Worm (Caenorhabditis elegans): Measurements from ENCODE around the gene F48G7.4.

The F48G7.4 gene

DNA sequence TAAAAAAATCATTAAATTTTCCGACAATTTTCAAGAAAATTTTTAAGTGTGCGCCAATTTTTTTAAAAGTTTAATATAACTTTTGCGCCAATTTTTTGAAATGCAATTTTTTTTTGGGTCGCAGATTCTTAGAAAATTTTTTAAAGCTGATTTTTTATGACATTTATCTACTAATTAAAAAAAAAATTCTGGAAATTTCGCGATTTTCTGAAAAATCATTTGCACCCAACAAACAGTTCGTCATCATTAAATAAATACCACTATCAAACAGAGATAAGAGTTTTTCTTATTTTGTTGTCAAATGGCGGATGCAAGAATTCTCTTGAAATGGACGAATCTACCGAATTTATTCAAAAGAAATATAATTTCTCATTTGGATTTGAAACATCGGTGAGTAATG, 4.0 kb upstream of the F48G7.4 start, which contains the start of gene F48G7.13:
TSS of gene F48G7.13 (plus strand) at position 301 of the 400 bp plus-strand sequence.
- TF ChIP-seq swsn-7 (tag; optimal IDR thresholded peaks at IDR 0.05) (no peak), nhr-11 (tag; optimal IDR thresholded peaks at IDR 0.05) (no peak), lsy-2 (tag; optimal IDR thresholded peaks at IDR 0.05) (no peak), egl-27 (tag; optimal IDR thresholded peaks at IDR 0.05) (no peak), fkh-10 (GFP tag; optimal IDR thresholded peaks at IDR 0.05) (no peak)

DNA sequence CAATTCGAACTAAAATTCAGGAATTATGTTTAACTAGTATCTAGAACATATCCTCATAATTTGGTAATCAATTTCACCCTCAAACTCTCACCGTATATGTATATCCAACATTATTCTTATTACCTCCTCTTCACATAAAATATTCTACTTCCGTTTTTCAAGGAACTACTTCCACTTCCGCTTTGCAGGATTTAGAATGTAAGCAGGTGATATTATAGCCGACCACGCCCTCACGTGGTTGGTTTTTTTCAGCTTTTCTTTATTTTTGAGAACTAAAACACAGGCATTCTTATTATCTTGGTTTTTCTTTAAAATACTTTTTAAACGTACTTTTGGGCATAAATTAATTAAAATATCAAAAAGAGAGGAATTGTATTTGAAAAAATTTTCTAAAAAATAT, 1.3 kb upstream of the F48G7.4 start:
- TF ChIP-seq ceh-8 (GFP tag; optimal IDR thresholded peaks at IDR 0.05) (no peak), mef-2 (tag; optimal IDR thresholded peaks at IDR 0.05) (no peak), irx-1 (tag; optimal IDR thresholded peaks at IDR 0.05) (no peak), unc-98 (GFP tag; IDR thresholded peaks at IDR 0.05) (no peak), hpl-2 (GFP tag; optimal IDR thresholded peaks at IDR 0.05) (no peak), nhr-71 (tag; optimal IDR thresholded peaks at IDR 0.05) (peak; percentile 82), tlp-1 (tag; optimal IDR thresholded peaks at IDR 0.05) (no peak), C16A3.4 (tag; optimal IDR thresholded peaks at IDR 0.05) (no peak), nhr-19 (GFP tag; conservative IDR thresholded peaks at IDR 0.05) (no peak), isw-1 (GFP tag; IDR thresholded peaks at IDR 0.05) (no peak), ama-1 (optimal IDR thresholded peaks at IDR 0.05) (no peak), pag-3 (tag; optimal IDR thresholded peaks at IDR 0.05; ENCODE audit: borderline replicate concordance, insufficient read depth) (no peak), fos-1 (tag; optimal IDR thresholded peaks at IDR 0.05) (no peak), jun-1 (tag; optimal IDR thresholded peaks at IDR 0.05) (no peak), grh-1 (GFP tag; IDR thresholded peaks at IDR 0.05) (no peak), ceh-63 (GFP tag; optimal IDR thresholded peaks at IDR 0.05) (no peak), lin-39 (tag; optimal IDR thresholded peaks at IDR 0.05) (no peak), alr-1 (tag; optimal IDR thresholded peaks at IDR 0.05; ENCODE audit: borderline replicate concordance) (no peak), nhr-84 (tag; optimal IDR thresholded peaks at IDR 0.05) (no peak), pax-3 (tag; optimal IDR thresholded peaks at IDR 0.05) (no peak), dpl-1 (GFP tag; optimal IDR thresholded peaks at IDR 0.05) (no peak), egl-27 (tag; optimal IDR thresholded peaks at IDR 0.05) (no peak), lin-15B (tag; optimal IDR thresholded peaks at IDR 0.05) (no peak), ceh-90 (tag; optimal IDR thresholded peaks at IDR 0.05) (no peak), nhr-20 (tag; optimal IDR thresholded peaks at IDR 0.05) (peak; percentile 44), fkh-4 (tag; optimal IDR thresholded peaks at IDR 0.05; ENCODE audit: borderline replicate concordance) (no peak), ceh-88 (GFP tag; IDR thresholded peaks at IDR 0.05) (no peak), nhr-47 (tag; optimal IDR thresholded peaks at IDR 0.05) (peak; percentile 77), hlh-4 (tag; optimal IDR thresholded peaks at IDR 0.05) (peak; percentile 97), snu-23 (GFP tag; optimal IDR thresholded peaks at IDR 0.05) (no peak), lin-14 (GFP tag; optimal IDR thresholded peaks at IDR 0.05) (peak; percentile 75), unc-86 (tag; optimal IDR thresholded peaks at IDR 0.05) (peak; percentile 34), sox-4 (tag; optimal IDR thresholded peaks at IDR 0.05) (peak; percentile 43), Y116A8C.19 (tag; optimal IDR thresholded peaks at IDR 0.05; ENCODE audit: borderline replicate concordance) (no peak), hlh-17 (GFP tag; optimal IDR thresholded peaks at IDR 0.05; ENCODE audit: borderline replicate concordance) (no peak), nhr-77 (tag; optimal IDR thresholded peaks at IDR 0.05) (no peak), sptf-1 (tag; optimal IDR thresholded peaks at IDR 0.05) (no peak), nhr-90 (tag; optimal IDR thresholded peaks at IDR 0.05; ENCODE audit: poor library complexity) (no peak), nhr-76 (tag; optimal IDR thresholded peaks at IDR 0.05) (no peak), pqm-1 (tag; optimal IDR thresholded peaks at IDR 0.05) (no peak), C04F5.9 (tag; optimal IDR thresholded peaks at IDR 0.05) (no peak), lsy-2 (tag; optimal IDR thresholded peaks at IDR 0.05) (peak in 1 of 2 experiments; percentile 38), zip-4 (GFP tag; optimal IDR thresholded peaks at IDR 0.05) (no peak), nhr-11 (tag; optimal IDR thresholded peaks at IDR 0.05) (peak; percentile 27), nhr-237 (tag; optimal IDR thresholded peaks at IDR 0.05) (no peak), efl-3 (GFP tag; optimal IDR thresholded peaks at IDR 0.05) (no peak), unc-130 (tag; optimal IDR thresholded peaks at IDR 0.05) (no peak), rnt-1 (tag; optimal IDR thresholded peaks at IDR 0.05) (no peak), fkh-8 (tag; optimal IDR thresholded peaks at IDR 0.05) (peak; percentile 93)

All from whole organism, L1 larva.